Worm (Caenorhabditis elegans): ENCODE measurements around the gene F28C1.1.

- TF ChIP-seq ham-2 (GFP tag; optimal IDR thresholded peaks at IDR 0.05): no peak
- TF ChIP-seq ztf-11 (tag; optimal IDR thresholded peaks at IDR 0.05): no peak
- no peak for TF ChIP-seq bed-3 (GFP tag; optimal IDR thresholded peaks at IDR 0.05)
- TF ChIP-seq nhr-76 (tag; optimal IDR thresholded peaks at IDR 0.05): no peak
- no peak for TF ChIP-seq sptf-1 (tag; optimal IDR thresholded peaks at IDR 0.05)
- TF ChIP-seq elt-1 (tag; optimal IDR thresholded peaks at IDR 0.05; ENCODE audit: borderline replicate concordance, insufficient read depth): no peak
- TF ChIP-seq ceh-43 (GFP tag; optimal IDR thresholded peaks at IDR 0.05): no peak
- TF ChIP-seq nhr-237 (tag; optimal IDR thresholded peaks at IDR 0.05): no peak
- TF ChIP-seq snpc-4 (tag; optimal IDR thresholded peaks at IDR 0.05): no peak
- no peak for TF ChIP-seq lsy-2 (tag; optimal IDR thresholded peaks at IDR 0.05)
- TF ChIP-seq mab-5 (tag; optimal IDR thresholded peaks at IDR 0.05): no peak
- no peak for TF ChIP-seq lin-13 (tag; optimal IDR thresholded peaks at IDR 0.05)
- no peak for TF ChIP-seq pha-4 (tag; optimal IDR thresholded peaks at IDR 0.05)
- TF ChIP-seq mep-1 (tag; optimal IDR thresholded peaks at IDR 0.05): no peak
Measured at ce11 chrV:12421360-12421759, 29.2 kb upstream of the F28C1.1 start.

Measured in whole organism, mixed stage, embryonic.